Worm (Caenorhabditis elegans) whole organism, L1 larva: Measurements from ENCODE around the gene daf-18.

ENCODE experiments used
- C16A3.4 ChIP-seq: fragments of 150-350 bp; optimal IDR thresholded peaks from 2 replicates; lab custom pipeline; 2014; ENCODE audit warnings: missing biosample characterization, missing genetic modification characterization
- C34B4.2 ChIP-seq: sonication (generic microtip); optimal IDR thresholded peaks from 2 replicates; lab custom pipeline; 2017; ENCODE audit warnings: mild to moderate bottlenecking, missing genetic modification characterization, missing compliant biosample characterization
- ama-1 ChIP-seq: fragments of 150-350 bp; optimal IDR thresholded peaks from 2 replicates; lab custom pipeline; 2014
- blmp-1 ChIP-seq: fragments of 150-350 bp; optimal IDR thresholded peaks from 2 replicates; lab custom pipeline; 2014; ENCODE audit warnings: missing biosample characterization, missing genetic modification characterization
- ceh-82 ChIP-seq, 3 experiments: fragments of 150-350 bp in 1 of 3; sonication (generic microtip) in 2 of 3; optimal IDR thresholded peaks; 2 replicates each; lab custom pipeline; 2014 to 2017; ENCODE audit warnings: missing biosample characterization in 3 of 3, missing genetic modification characterization in 3 of 3
- efl-3 ChIP-seq: fragments of 200-800 bp; sonication (Bioruptor generic); optimal IDR thresholded peaks from 2 replicates; lab custom pipeline; 2018; ENCODE audit warnings: mild to moderate bottlenecking, missing genetic modification characterization, missing compliant biosample characterization
- egl-13 ChIP-seq: sonication (generic microtip); optimal IDR thresholded peaks from 2 replicates; lab custom pipeline; 2016; ENCODE audit warnings: missing genotype, missing genetic modification reagents, missing genetic modification characterization, missing compliant biosample characterization
- egl-27 ChIP-seq, 2 experiments: fragments of 150-350 bp in 1 of 2; sonication (generic microtip); optimal IDR thresholded peaks; 3 replicates each; lab custom pipeline; 2017 to 2018; ENCODE audit warnings: missing biosample characterization in 2 of 2, missing genetic modification characterization in 2 of 2, missing genetic modification reagents in 2 of 2
- ets-5 ChIP-seq: fragments of 200-800 bp; sonication (Bioruptor generic); IDR thresholded peaks from 2 replicates; pipeline ENCODE4 v1.3.6; 2022; ENCODE audit warnings: missing genetic modification characterization, missing compliant biosample characterization
- fkh-4 ChIP-seq: sonication (generic microtip); optimal IDR thresholded peaks from 2 replicates; lab custom pipeline; 2016; ENCODE audit warnings: missing compliant biosample characterization, missing genetic modification characterization, borderline replicate concordance
- grh-1 ChIP-seq: fragments of 200-800 bp; sonication (Bioruptor generic); IDR thresholded peaks from 2 replicates; pipeline ENCODE4 v1.3.6; 2022; ENCODE audit warnings: missing genetic modification reagents, missing genetic modification characterization, missing compliant biosample characterization
- hlh-17 ChIP-seq: fragments of 200-800 bp; sonication (Bioruptor generic); optimal IDR thresholded peaks from 2 replicates; lab custom pipeline; 2018; ENCODE audit warnings: missing genetic modification characterization, mild to moderate bottlenecking, missing compliant biosample characterization, moderate library complexity, borderline replicate concordance
- hpl-2 ChIP-seq: fragments of 150-350 bp; optimal IDR thresholded peaks from 2 replicates; lab custom pipeline; 2014; ENCODE audit warnings: missing biosample characterization, missing genetic modification reagents, missing genetic modification characterization
- isw-1 ChIP-seq: fragments of 200-800 bp; sonication (Bioruptor generic); IDR thresholded peaks from 2 replicates; pipeline ENCODE4 v1.3.6; 2022; ENCODE audit warnings: missing genetic modification characterization, missing compliant biosample characterization
- lin-14 ChIP-seq: fragments of 200-800 bp; sonication (Bioruptor generic); optimal IDR thresholded peaks from 2 replicates; lab custom pipeline; 2018; ENCODE audit warnings: mild to moderate bottlenecking, missing genetic modification characterization, moderate library complexity, missing compliant biosample characterization
- lin-15B ChIP-seq: fragments of 150-350 bp; sonication (generic microtip); optimal IDR thresholded peaks from 3 replicates; lab custom pipeline; 2014; ENCODE audit warnings: missing biosample characterization, missing genetic modification characterization
- lin-35 ChIP-seq, 2 experiments: fragments of 150-350 bp; optimal IDR thresholded peaks; 2 replicates each; lab custom pipeline; 2014; ENCODE audit warnings: missing biosample characterization in 2 of 2, missing genetic modification characterization in 2 of 2, missing genetic modification reagents in 2 of 2
- lir-3 ChIP-seq: sonication (generic microtip); optimal IDR thresholded peaks from 2 replicates; lab custom pipeline; 2016; ENCODE audit warnings: mild to moderate bottlenecking, missing genetic modification characterization, moderate library complexity, missing compliant biosample characterization; ENCODE audit not compliant: poor library complexity
- lsy-2 ChIP-seq, 2 experiments: fragments of 150-350 bp; optimal IDR thresholded peaks; 2 replicates each; lab custom pipeline; 2014; ENCODE audit warnings: missing biosample characterization in 2 of 2, missing genetic modification characterization in 2 of 2
- mef-2 ChIP-seq: fragments of 150-350 bp; optimal IDR thresholded peaks from 2 replicates; lab custom pipeline; 2014; ENCODE audit warnings: missing biosample characterization, missing genetic modification characterization
- nhr-12 ChIP-seq: sonication (generic microtip); optimal IDR thresholded peaks from 2 replicates; lab custom pipeline; 2017; ENCODE audit warnings: missing biosample characterization, missing genetic modification characterization
- nhr-20 ChIP-seq: sonication (generic microtip); optimal IDR thresholded peaks from 2 replicates; lab custom pipeline; 2016; ENCODE audit warnings: mild to moderate bottlenecking, missing genetic modification characterization, missing compliant biosample characterization
- nhr-237 ChIP-seq: fragments of 150-350 bp; optimal IDR thresholded peaks from 2 replicates; lab custom pipeline; 2014; ENCODE audit warnings: missing biosample characterization, missing genetic modification characterization
- nhr-28 ChIP-seq: fragments of 150-350 bp; optimal IDR thresholded peaks from 2 replicates; lab custom pipeline; 2014; ENCODE audit warnings: missing biosample characterization, missing genetic modification characterization
- nhr-47 ChIP-seq: sonication (generic microtip); optimal IDR thresholded peaks from 2 replicates; lab custom pipeline; 2016; ENCODE audit warnings: mild to moderate bottlenecking, missing genetic modification characterization, moderate library complexity, missing compliant biosample characterization
- nhr-71 ChIP-seq: sonication (generic microtip); optimal IDR thresholded peaks from 2 replicates; lab custom pipeline; 2016; ENCODE audit warnings: mild to moderate bottlenecking, missing genetic modification characterization, moderate library complexity, missing compliant biosample characterization
- nhr-76 ChIP-seq: sonication (generic microtip); optimal IDR thresholded peaks from 2 replicates; lab custom pipeline; 2017; ENCODE audit warnings: missing biosample characterization, missing genetic modification characterization
- nhr-77 ChIP-seq: fragments of 150-350 bp; optimal IDR thresholded peaks from 2 replicates; lab custom pipeline; 2014; ENCODE audit warnings: missing biosample characterization, missing genetic modification characterization
- nhr-84 ChIP-seq: sonication (generic microtip); optimal IDR thresholded peaks from 2 replicates; lab custom pipeline; 2017; ENCODE audit warnings: missing biosample characterization, missing genetic modification characterization
- nhr-90 ChIP-seq: sonication (generic microtip); optimal IDR thresholded peaks from 2 replicates; lab custom pipeline; 2016; ENCODE audit warnings: mild to moderate bottlenecking, missing genetic modification characterization, missing compliant biosample characterization; ENCODE audit not compliant: poor library complexity
- pag-3 ChIP-seq: sonication (generic microtip); optimal IDR thresholded peaks from 2 replicates; lab custom pipeline; 2017; ENCODE audit warnings: missing genetic modification characterization, mild to moderate bottlenecking, missing compliant biosample characterization, antibody characterized with exemption, borderline replicate concordance; ENCODE audit not compliant: insufficient read depth
- pax-3 ChIP-seq: fragments of 200-800 bp; sonication (Bioruptor generic); optimal IDR thresholded peaks from 2 replicates; lab custom pipeline; 2018; ENCODE audit warnings: mild to moderate bottlenecking, missing genetic modification characterization, moderate library complexity, missing compliant biosample characterization
- pqm-1 ChIP-seq: sonication (generic microtip); optimal IDR thresholded peaks from 3 replicates; lab custom pipeline; 2017; ENCODE audit warnings: missing biosample characterization, missing genetic modification characterization
- rnt-1 ChIP-seq: sonication (generic microtip); optimal IDR thresholded peaks from 2 replicates; lab custom pipeline; 2016; ENCODE audit warnings: mild to moderate bottlenecking, missing genetic modification characterization, moderate library complexity, missing compliant biosample characterization
- skn-1 ChIP-seq: fragments of 150-350 bp; optimal IDR thresholded peaks from 2 replicates; lab custom pipeline; 2014; ENCODE audit warnings: missing biosample characterization, missing genetic modification characterization
- snpc-4 ChIP-seq: fragments of 150-350 bp; optimal IDR thresholded peaks from 2 replicates; lab custom pipeline; 2014; ENCODE audit warnings: missing biosample characterization, missing genetic modification characterization
- snu-23 ChIP-seq: sonication (generic microtip); optimal IDR thresholded peaks from 2 replicates; lab custom pipeline; 2016; ENCODE audit warnings: missing genetic modification characterization, missing compliant biosample characterization
- sptf-1 ChIP-seq: fragments of 150-350 bp; optimal IDR thresholded peaks from 2 replicates; lab custom pipeline; 2014; ENCODE audit warnings: missing biosample characterization, missing genetic modification characterization
- sup-37 ChIP-seq: fragments of 200-800 bp; sonication (Bioruptor generic); optimal IDR thresholded peaks from 2 replicates; lab custom pipeline; 2018; ENCODE audit warnings: mild to moderate bottlenecking, missing genetic modification characterization, missing compliant biosample characterization
- tlp-1 ChIP-seq: fragments of 150-350 bp; optimal IDR thresholded peaks from 2 replicates; lab custom pipeline; 2014; ENCODE audit warnings: missing biosample characterization, missing genetic modification characterization
- unc-98 ChIP-seq: fragments of 200-800 bp; sonication (Bioruptor generic); IDR thresholded peaks from 2 replicates; pipeline ENCODE4 v1.3.6; 2022; ENCODE audit warnings: missing genetic modification characterization, missing compliant biosample characterization
- xbp-1 ChIP-seq: sonication (generic microtip); optimal IDR thresholded peaks from 2 replicates; lab custom pipeline; 2016; ENCODE audit warnings: missing genetic modification characterization, missing compliant biosample characterization
- zag-1 ChIP-seq: fragments of 150-350 bp; optimal IDR thresholded peaks from 2 replicates; lab custom pipeline; 2014; ENCODE audit warnings: missing biosample characterization, missing genetic modification characterization
- ztf-11 ChIP-seq, 2 experiments: sonication (generic microtip); optimal IDR thresholded peaks; 2 replicates each; lab custom pipeline; 2016 to 2017; ENCODE audit warnings: missing genetic modification characterization in 2 of 2, missing biosample characterization in 1 of 2, missing compliant biosample characterization in 1 of 2
- ztf-4 ChIP-seq: fragments of 150-350 bp; optimal IDR thresholded peaks from 2 replicates; lab custom pipeline; 2014; ENCODE audit warnings: missing biosample characterization, missing genetic modification characterization

daf-18 gene

ce11 chrIV:455484-455883 is 30.5 kb upstream of the daf-18 start, which contains the start of gene M04G7.1:
M04G7.1 (plus strand) TSS chrIV:455784.
- TF ChIP-seq tlp-1 (no peak), nhr-237 (no peak), nhr-77 (tag; lab: Kevin White, UChicago) (no peak), xbp-1 (tag; lab: Kevin White, UChicago) (no peak), nhr-90 (no peak)

ce11 chrIV:454816-455215 is 29.8 kb upstream of the daf-18 start, which contains the start of the genes Y66H1A.8 and M04G7.5:
Y66H1A.8 (minus strand) TSS chrIV:454916.
M04G7.5 (plus strand) TSS chrIV:455073.
- no peak for TF ChIP-seq fkh-4 (tag; lab: Kevin White, UChicago)
- TF ChIP-seq, all 84 proteins: peak for 0

- TF ChIP-seq unc-98 (GFP tag; lab: Robert Waterston, UW) (no peak), snu-23 (GFP tag; lab: Kevin White, UChicago) (no peak), tlp-1 (no peak), pqm-1 (tag; lab: Kevin White, UChicago) (no peak), skn-1 (tag; lab: Kevin White, UChicago) (no peak), lir-3 (tag; lab: Kevin White, UChicago) (no peak), hlh-17 (GFP tag; lab: Kevin White, UChicago) (no peak), C16A3.4 (no peak), sptf-1 (no peak), ceh-82 (tag; optimal IDR thresholded peaks at IDR 0.05; lab: Kevin White, UChicago) (no peak), ets-5 (no peak), isw-1 (GFP tag; lab: Robert Waterston, UW) (no peak), snpc-4 (tag; lab: Kevin White, UChicago) (no peak), rnt-1 (tag; lab: Kevin White, UChicago) (no peak), ama-1 (lab: Kevin White, UChicago) (no peak), grh-1 (no peak)
- TF ChIP-seq, all 84 proteins: peak for 0
These were observed 20.4 kb upstream of the daf-18 start, which contains the start of gene dpm-1 for ce11 chrIV:445377-445776. dpm-1 (plus strand) TSS chrIV:445677.

ce11 chrIV:443622-444021 is 18.6 kb upstream of the daf-18 start, which contains the start of gene mrpl-55:
mrpl-55 (plus strand) TSS chrIV:443985.
- peak; percentile 92 for TF ChIP-seq lin-15B (tag; lab: Kevin White, UChicago)
- peak; percentile 95 for TF ChIP-seq nhr-71 (tag; lab: Kevin White, UChicago)
- TF ChIP-seq nhr-76 (tag; lab: Kevin White, UChicago): no peak
- no peak for TF ChIP-seq pag-3
- peak; percentile 57 for TF ChIP-seq fkh-4 (tag; lab: Kevin White, UChicago)
- TF ChIP-seq ceh-82 (tag; optimal IDR thresholded peaks at IDR 0.05; lab: Kevin White, UChicago): peak; percentile 75 to 93 (median 77)
- peak; percentile 95 for TF ChIP-seq snu-23 (GFP tag; lab: Kevin White, UChicago)
- no peak for TF ChIP-seq efl-3
- peak; percentile 91 for TF ChIP-seq nhr-90
- TF ChIP-seq nhr-28 (tag; lab: Kevin White, UChicago): no peak
- peak; percentile 95 for TF ChIP-seq nhr-47 (tag; lab: Kevin White, UChicago)
- TF ChIP-seq skn-1 (tag; lab: Kevin White, UChicago): peak; percentile 88
- TF ChIP-seq lin-35 (GFP tag; optimal IDR thresholded peaks at IDR 0.05; lab: Kevin White, UChicago): peak; percentile 95 to 98
- no peak for TF ChIP-seq C34B4.2 (tag; lab: Kevin White, UChicago)
- TF ChIP-seq sup-37 (GFP tag; lab: Kevin White, UChicago): peak; percentile 17
- TF ChIP-seq isw-1 (GFP tag; lab: Robert Waterston, UW): peak; percentile 86
- TF ChIP-seq xbp-1 (tag; lab: Kevin White, UChicago): peak; percentile 95
- peak; percentile 75 for TF ChIP-seq blmp-1 (tag; lab: Kevin White, UChicago)
- peak; percentile 69 for TF ChIP-seq mef-2
- TF ChIP-seq egl-13 (tag; lab: Kevin White, UChicago): peak; percentile 74
- TF ChIP-seq lin-14 (GFP tag; lab: Kevin White, UChicago): peak; percentile 93
- TF ChIP-seq C16A3.4: peak; percentile 96
- TF ChIP-seq ztf-11 (tag; optimal IDR thresholded peaks at IDR 0.05; lab: Kevin White, UChicago): peak in 1 of 2 experiments; percentile 77
- TF ChIP-seq pax-3 (tag; lab: Kevin White, UChicago): peak; percentile 88
- TF ChIP-seq hpl-2 (GFP tag; lab: Kevin White, UChicago): peak; percentile 61
- peak; percentile 91 to 95 for TF ChIP-seq lsy-2 (tag; optimal IDR thresholded peaks at IDR 0.05; lab: Kevin White, UChicago)
- peak; percentile 82 for TF ChIP-seq ztf-4 (tag; lab: Kevin White, UChicago)
- no peak for TF ChIP-seq unc-98 (GFP tag; lab: Robert Waterston, UW)
- no peak for TF ChIP-seq ets-5
- peak; percentile 91 for TF ChIP-seq nhr-20 (tag; lab: Kevin White, UChicago)
- TF ChIP-seq nhr-84: no peak
- TF ChIP-seq zag-1: no peak
- peak; percentile 37 for TF ChIP-seq egl-27 (tag; optimal IDR thresholded peaks at IDR 0.05; lab: Kevin White, UChicago)
- no peak for TF ChIP-seq nhr-12 (tag; lab: Kevin White, UChicago)
